Worm (Caenorhabditis elegans) whole organism, midembryonic: ENCODE results near the gene ZK742.4.

Source experiments
- T22C8.4 ChIP-seq: fragments of 200-800 bp; sonication (Bioruptor generic); IDR thresholded peaks from 2 replicates; pipeline ENCODE4 v1.3.6; 2022; ENCODE audit warnings: missing genetic modification characterization, missing compliant biosample characterization
- cog-1 ChIP-seq: sonication (generic microtip); optimal IDR thresholded peaks from 2 replicates; lab custom pipeline; 2016; ENCODE audit warnings: missing genetic modification characterization, missing compliant biosample characterization
- flt-1 ChIP-seq: fragments of 200-800 bp; sonication (Bioruptor generic); IDR thresholded peaks from 2 replicates; pipeline ENCODE4 v1.3.6; 2022; ENCODE audit warnings: missing genetic modification characterization, missing compliant biosample characterization
- klf-2 ChIP-seq: fragments of 200-800 bp; sonication (Bioruptor generic); conservative IDR thresholded peaks from 2 replicates; pipeline ENCODE4 v1.3.6; 2022; ENCODE audit warnings: missing genetic modification reagents, missing genetic modification characterization, missing compliant biosample characterization
- med-1 ChIP-seq: sonication (generic microtip); optimal IDR thresholded peaks from 2 replicates; lab custom pipeline; 2017; ENCODE audit warnings: missing genetic modification characterization, mild to moderate bottlenecking, missing compliant biosample characterization, antibody characterized with exemption, missing genetic modification reagents; ENCODE audit not compliant: insufficient read depth
- ref-1 ChIP-seq: fragments of 200-800 bp; sonication (Bioruptor generic); conservative IDR thresholded peaks from 2 replicates; pipeline ENCODE4 v1.3.6; 2022; ENCODE audit warnings: missing genetic modification reagents, missing genetic modification characterization, missing compliant biosample characterization
- tab-1 ChIP-seq: fragments of 200-800 bp; sonication (Bioruptor generic); IDR thresholded peaks from 2 replicates; pipeline ENCODE4 v1.3.6; 2022; ENCODE audit warnings: missing genetic modification characterization, missing compliant biosample characterization
- ztf-23 ChIP-seq: fragments of 200-800 bp; sonication (Bioruptor generic); IDR thresholded peaks from 2 replicates; pipeline ENCODE4 v1.3.6; 2022; ENCODE audit warnings: missing genetic modification reagents, missing genetic modification characterization, missing compliant biosample characterization
- ztf-29 ChIP-seq: fragments of 200-800 bp; sonication (Bioruptor generic); IDR thresholded peaks from 2 replicates; pipeline ENCODE4 v1.3.6; 2022; ENCODE audit warnings: missing genetic modification reagents, missing genetic modification characterization, missing compliant biosample characterization

- TF ChIP-seq cog-1 (tag; lab: Kevin White, UChicago), result no peak
- TF ChIP-seq ztf-29 (GFP tag; lab: Robert Waterston, UW), result no peak
- no peak for TF ChIP-seq T22C8.4
- no peak for TF ChIP-seq flt-1 (GFP tag; lab: Robert Waterston, UW)
- TF ChIP-seq ztf-23 (GFP tag; lab: Robert Waterston, UW), result no peak
- no peak for TF ChIP-seq tab-1
- no peak for TF ChIP-seq med-1 (GFP tag; lab: Kevin White, UChicago)
- no peak for TF ChIP-seq ref-1 (GFP tag; lab: Robert Waterston, UW)
- no peak for TF ChIP-seq klf-2 (GFP tag; lab: Robert Waterston, UW)
Measured at ce11 chrV:7785117-7785516, 26.5 kb downstream of the ZK742.4 start, which contains the start of gene C26F1.1.
